Worm (Caenorhabditis elegans): ENCODE results near the gene R04A9.9.
A peak's percentile ranks its signal among the peaks of the same experiment; 100 is the strongest.
"Not testable (repeated sequence)": the region's sequence is repeated elsewhere in the genome, so short reads cannot be mapped to it uniquely, and the experiment has no call there.

R04A9.9 gene

DNA sequence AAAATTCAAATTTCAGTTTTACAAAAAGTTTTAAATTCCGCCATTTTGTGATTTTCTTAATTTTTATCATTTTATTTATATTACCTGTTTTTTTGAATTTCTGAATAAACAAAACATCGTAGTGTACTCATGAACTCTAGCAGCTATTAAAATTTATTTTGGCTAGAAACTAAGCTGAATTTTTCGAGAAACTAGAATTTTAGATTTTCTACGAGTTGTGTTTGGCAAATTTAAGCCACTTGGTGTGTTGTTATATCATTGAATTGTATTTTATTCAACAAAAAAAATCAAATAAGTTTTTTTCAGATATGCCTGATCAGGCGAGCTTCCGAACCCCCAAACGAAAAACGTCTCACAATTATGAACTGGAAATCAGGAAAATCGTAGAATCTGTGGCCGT lies 6.9 kb upstream of the R04A9.9 start, which contains the start of gene R04A9.6:
Gene R04A9.6 (plus strand): TSS at position 301 of the 400 bp plus-strand sequence.
- TF ChIP-seq W03F9.2 (tag; optimal IDR thresholded peaks at IDR 0.05) (no peak), dao-5 (tag; optimal IDR thresholded peaks at IDR 0.05) (no peak), him-1 (tag; optimal IDR thresholded peaks at IDR 0.05) (no peak)

DNA sequence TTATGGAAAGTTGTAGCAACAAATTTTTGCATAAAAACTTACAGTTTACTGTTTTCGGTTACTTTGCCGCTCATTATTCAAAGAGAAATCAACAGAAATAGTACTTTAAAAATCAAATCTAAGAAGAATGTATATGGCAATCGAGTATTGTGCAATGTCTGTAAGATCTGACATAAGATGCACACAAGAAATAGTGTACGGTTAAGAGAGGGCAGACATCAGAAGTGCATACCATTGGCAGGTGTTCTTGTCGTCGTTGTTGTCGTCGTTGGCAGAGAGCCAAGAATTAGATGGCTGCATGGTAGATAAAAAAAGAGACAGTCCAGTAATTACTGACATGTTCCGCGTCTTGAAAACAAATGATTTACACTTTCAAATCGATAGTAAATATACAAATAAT lies 4.3 kb upstream of the R04A9.9 start, which contains the start of gene R04A9.7:
Gene R04A9.7 (minus strand): TSS at position 184 of the 400 bp plus-strand sequence.
- TF ChIP-seq dao-5 (tag; optimal IDR thresholded peaks at IDR 0.05) (no peak), him-1 (tag; optimal IDR thresholded peaks at IDR 0.05) (no peak), W03F9.2 (tag; optimal IDR thresholded peaks at IDR 0.05) (no peak)

ce11 chrX:389566-389965 lies 803 bp downstream of the R04A9.9 start:
- TF ChIP-seq dao-5 (tag; optimal IDR thresholded peaks at IDR 0.05) (no peak), W03F9.2 (tag; optimal IDR thresholded peaks at IDR 0.05) (no peak), him-1 (tag; optimal IDR thresholded peaks at IDR 0.05) (no peak)

ce11 chrX:388728-389127 lies 1.6 kb downstream of the R04A9.9 start, which contains the start of gene ceh-93:
TSS of gene ceh-93 (minus strand) at chrX:388797.
- TF ChIP-seq him-1 (tag; optimal IDR thresholded peaks at IDR 0.05) (no peak), dao-5 (tag; optimal IDR thresholded peaks at IDR 0.05) (no peak), W03F9.2 (tag; optimal IDR thresholded peaks at IDR 0.05) (no peak)

DNA sequence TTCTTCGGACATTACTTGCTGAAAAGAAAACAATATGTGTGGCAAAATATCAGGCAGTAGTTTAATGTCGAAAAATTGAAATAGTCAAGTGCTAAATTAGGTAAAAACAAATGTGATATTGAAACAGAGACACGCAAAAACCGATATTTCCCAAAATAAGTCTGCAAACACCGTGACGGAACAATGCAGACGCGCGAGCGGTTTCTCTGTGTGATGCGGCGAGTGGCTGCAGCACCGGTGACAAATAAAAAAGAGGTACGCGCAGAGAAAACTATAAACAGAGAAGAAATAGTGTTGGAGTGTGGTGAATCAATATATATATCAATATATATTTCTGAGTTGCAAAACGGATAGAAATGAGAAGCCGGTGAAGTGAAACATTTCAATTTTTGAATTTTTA lies 7.7 kb downstream of the R04A9.9 start, which contains the start of gene ife-2:
Gene ife-2 (minus strand): TSS at position 18 of the 400 bp plus-strand sequence.
- TF ChIP-seq W03F9.2 (tag; optimal IDR thresholded peaks at IDR 0.05) (no peak), dao-5 (tag; optimal IDR thresholded peaks at IDR 0.05) (no peak), him-1 (tag; optimal IDR thresholded peaks at IDR 0.05) (no peak)

- no peak for TF ChIP-seq dao-5 (tag; optimal IDR thresholded peaks at IDR 0.05)
- TF ChIP-seq him-1 (tag; optimal IDR thresholded peaks at IDR 0.05): no peak
- no peak for TF ChIP-seq W03F9.2 (tag; optimal IDR thresholded peaks at IDR 0.05)
Measured at ce11 chrX:381029-381428, 9.3 kb downstream of the R04A9.9 start.

DNA sequence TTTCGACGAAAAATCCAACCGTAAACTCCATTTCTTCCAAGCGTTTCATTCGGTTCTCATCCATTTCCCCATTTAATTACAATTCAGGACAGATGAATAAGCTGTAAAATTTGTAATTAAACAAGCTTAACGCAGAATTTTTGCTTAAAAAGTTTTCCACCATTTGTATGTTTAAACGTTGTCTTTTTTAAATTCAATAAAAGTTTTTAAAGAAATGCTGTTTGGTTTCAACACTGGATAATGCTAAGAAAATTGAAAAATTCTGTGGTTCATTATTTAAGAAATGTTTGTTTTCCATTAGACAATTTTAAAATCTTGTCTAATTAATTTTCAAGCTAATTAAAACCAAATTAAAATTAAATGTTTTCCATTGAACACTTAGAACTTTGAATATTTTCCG lies 9.9 kb downstream of the R04A9.9 start, which contains the start of gene R04A9.3:
Gene R04A9.3 (minus strand): TSS at position 101 of the 400 bp plus-strand sequence.
- TF ChIP-seq him-1 (tag; optimal IDR thresholded peaks at IDR 0.05): no peak
- no peak for TF ChIP-seq dao-5 (tag; optimal IDR thresholded peaks at IDR 0.05)
- no peak for TF ChIP-seq W03F9.2 (tag; optimal IDR thresholded peaks at IDR 0.05)

DNA sequence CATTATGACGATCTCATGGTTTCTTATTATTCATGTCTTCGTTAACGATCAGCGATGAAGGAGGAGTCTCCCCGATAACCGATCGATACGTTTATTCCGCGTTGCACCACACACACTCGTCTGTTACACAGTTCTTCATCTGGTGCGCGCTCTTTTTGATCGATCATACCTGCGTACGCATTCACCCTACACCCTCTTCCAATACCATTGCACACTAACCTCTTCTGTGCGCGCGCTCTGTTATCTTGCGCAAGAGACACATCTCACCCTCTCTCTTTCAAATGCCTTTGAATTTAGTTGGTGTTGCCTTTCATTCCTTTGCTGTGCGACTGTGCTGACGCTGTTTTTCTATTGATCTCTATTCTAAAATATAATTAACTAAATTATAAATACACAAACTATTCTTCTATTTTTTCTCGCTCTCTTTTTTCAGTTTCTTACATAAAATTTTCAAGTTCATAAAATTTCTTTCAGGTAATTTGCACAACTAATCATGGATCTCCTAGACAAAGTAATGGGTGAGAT lies 18.5 kb downstream of the R04A9.9 start, which contains the start of gene nrde-3:
Gene nrde-3 (plus strand): TSS at position 475 of the 525 bp plus-strand sequence.
- no peak for TF ChIP-seq dao-5 (tag; optimal IDR thresholded peaks at IDR 0.05)
- TF ChIP-seq him-1 (tag; optimal IDR thresholded peaks at IDR 0.05): no peak
- TF ChIP-seq W03F9.2 (tag; optimal IDR thresholded peaks at IDR 0.05): no peak

ce11 chrX:369923-370322 lies 20.4 kb downstream of the R04A9.9 start:
- no peak for TF ChIP-seq dao-5 (tag; optimal IDR thresholded peaks at IDR 0.05)
- no peak for TF ChIP-seq him-1 (tag; optimal IDR thresholded peaks at IDR 0.05)
- no peak for TF ChIP-seq W03F9.2 (tag; optimal IDR thresholded peaks at IDR 0.05)

ce11 chrX:360479-360878 lies 29.9 kb downstream of the R04A9.9 start, which contains the start of gene C04E7.5:
TSS of gene C04E7.5 (plus strand) at chrX:360779.
- no peak for TF ChIP-seq dao-5 (tag; optimal IDR thresholded peaks at IDR 0.05)
- TF ChIP-seq him-1 (tag; optimal IDR thresholded peaks at IDR 0.05): no peak
- no peak for TF ChIP-seq W03F9.2 (tag; optimal IDR thresholded peaks at IDR 0.05)

DNA sequence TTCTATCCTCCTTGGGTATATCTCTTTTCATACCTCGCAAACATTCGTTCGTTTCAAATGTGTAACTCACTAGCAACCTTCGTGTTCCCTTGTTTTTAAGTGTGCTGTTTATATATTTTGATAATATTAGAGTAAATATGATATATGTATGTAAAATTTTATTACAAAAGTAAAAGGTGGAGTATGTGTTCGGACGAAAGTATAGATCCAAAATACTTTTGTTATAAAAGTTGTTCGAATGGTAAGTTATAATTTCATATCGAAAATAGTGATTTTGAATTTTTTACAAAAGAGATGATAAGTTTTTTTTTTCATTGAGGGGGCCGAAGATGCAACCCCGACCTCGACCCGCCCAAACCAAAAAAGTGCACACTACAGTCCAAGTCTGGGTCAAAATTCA lies 32.6 kb downstream of the R04A9.9 start, which contains the start of gene C04E7.1:
Gene C04E7.1 (plus strand): TSS at position 301 of the 400 bp plus-strand sequence.
- TF ChIP-seq dao-5 (tag; optimal IDR thresholded peaks at IDR 0.05) (no peak), him-1 (tag; optimal IDR thresholded peaks at IDR 0.05) (no peak), W03F9.2 (tag; optimal IDR thresholded peaks at IDR 0.05) (no peak)

- TF ChIP-seq him-1 (tag; optimal IDR thresholded peaks at IDR 0.05): peak; percentile 61
- no peak for TF ChIP-seq dao-5 (tag; optimal IDR thresholded peaks at IDR 0.05)
Measured at ce11 chrX:353134-353669, 37.2 kb downstream of the R04A9.9 start, which contains the start of gene sor-3. TSS of gene sor-3 (plus strand) at chrX:353619.

DNA sequence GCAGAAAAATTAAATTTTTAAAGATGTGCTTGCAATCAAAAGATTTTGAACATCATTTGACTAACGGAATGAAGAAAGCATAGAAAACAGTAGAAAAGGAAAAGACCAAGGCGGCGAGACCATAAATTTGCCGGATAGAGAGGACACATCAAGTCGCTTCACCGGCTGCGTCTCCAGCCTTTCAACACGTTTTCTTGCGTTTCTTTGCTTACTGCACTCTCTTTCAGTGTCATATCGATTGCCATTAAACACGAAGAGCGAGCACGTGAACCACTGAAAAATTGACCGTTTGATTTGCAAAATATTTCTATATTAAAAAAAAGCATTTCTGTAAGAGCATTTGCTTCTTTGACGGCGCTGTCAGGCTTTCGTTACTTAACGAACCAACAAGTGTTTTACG lies 42.2 kb downstream of the R04A9.9 start:
- no peak for TF ChIP-seq W03F9.2 (tag; optimal IDR thresholded peaks at IDR 0.05)
- no peak for TF ChIP-seq him-1 (tag; optimal IDR thresholded peaks at IDR 0.05)
- TF ChIP-seq dao-5 (tag; optimal IDR thresholded peaks at IDR 0.05): no peak

ce11 chrX:347117-347516 lies 43.3 kb downstream of the R04A9.9 start, which contains the start of gene C04E7.3:
TSS of gene C04E7.3 (minus strand) at chrX:347217.
- TF ChIP-seq W03F9.2, dao-5, him-1 (tag; optimal IDR thresholded peaks at IDR 0.05): not testable (repeated sequence)
